Worm (Caenorhabditis elegans): Measurements from ENCODE around the gene C13E3.1.
A peak's percentile ranks its signal among the peaks of the same experiment; 100 is the strongest.

Gene C13E3.1

DNA sequence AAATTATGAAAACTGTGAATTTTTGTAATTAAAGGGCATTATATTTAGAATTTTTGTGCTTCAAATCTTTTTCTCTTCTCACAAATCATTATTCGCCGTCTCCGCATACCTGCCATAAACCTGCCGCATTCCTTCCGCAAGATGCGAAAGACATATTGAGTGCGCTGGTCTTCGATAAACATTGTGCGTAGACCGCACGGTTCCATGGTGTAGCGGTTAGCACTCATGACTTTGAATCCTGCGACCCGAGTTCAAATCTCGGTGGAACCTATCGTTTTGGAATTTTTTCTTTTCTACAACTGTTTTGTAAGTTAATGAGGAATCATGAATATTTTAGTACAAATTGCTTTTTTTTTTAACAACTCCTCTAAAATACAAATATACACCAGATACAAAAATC lies 32.5 kb downstream of the C13E3.1 start (continued):
- no peak for TF ChIP-seq F37D6.2 (tag; optimal IDR thresholded peaks at IDR 0.05)
- TF ChIP-seq madf-5 (GFP tag; IDR thresholded peaks at IDR 0.05), result no peak
- TF ChIP-seq mxl-3 (GFP tag; optimal IDR thresholded peaks at IDR 0.05), result peak; percentile 16
- no peak for TF ChIP-seq aly-2 (tag; optimal IDR thresholded peaks at IDR 0.05)
- TF ChIP-seq nhr-10 (tag; optimal IDR thresholded peaks at IDR 0.05), result no peak
- TF ChIP-seq skn-1 (tag; optimal IDR thresholded peaks at IDR 0.05), result no peak
- no peak for TF ChIP-seq mes-2 (tag; optimal IDR thresholded peaks at IDR 0.05; ENCODE audit: poor library complexity, severe bottlenecking)
- TF ChIP-seq egl-27 (tag; optimal IDR thresholded peaks at IDR 0.05), result no peak
- TF ChIP-seq mep-1 (tag; optimal IDR thresholded peaks at IDR 0.05), result peak; percentile 15
- TF ChIP-seq ceh-82 (tag; optimal IDR thresholded peaks at IDR 0.05), result no peak

DNA sequence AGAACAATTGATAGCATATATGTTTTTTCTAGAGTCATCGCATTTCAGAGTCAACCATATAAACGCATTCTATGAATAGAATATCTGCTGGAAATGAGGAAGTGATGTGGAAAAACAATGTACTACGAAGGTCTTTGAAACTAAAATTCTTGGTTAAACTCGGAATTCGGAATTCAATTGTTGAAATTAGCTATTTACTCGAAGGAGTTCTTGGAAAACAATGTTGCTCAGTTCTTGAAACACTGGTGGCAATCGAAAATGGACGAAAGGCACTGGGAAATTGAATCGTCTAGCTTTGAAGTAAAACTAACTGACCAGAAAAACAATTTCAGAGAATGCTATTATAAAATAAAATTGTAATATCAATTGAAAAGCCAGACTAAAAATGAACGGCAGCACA lies 33.4 kb downstream of the C13E3.1 start:
- TF ChIP-seq nhr-237 (tag; optimal IDR thresholded peaks at IDR 0.05) (no peak), ceh-20 (GFP tag; IDR thresholded peaks at IDR 0.05) (no peak), nhr-111 (GFP tag; optimal IDR thresholded peaks at IDR 0.05) (no peak), vab-7 (GFP tag; IDR thresholded peaks at IDR 0.05) (no peak), T26A8.4 (GFP tag; IDR thresholded peaks at IDR 0.05) (no peak), nhr-11 (tag; optimal IDR thresholded peaks at IDR 0.05) (no peak), lin-13 (GFP tag; optimal IDR thresholded peaks at IDR 0.05) (no peak), lin-38 (GFP tag; IDR thresholded peaks at IDR 0.05) (no peak)

DNA sequence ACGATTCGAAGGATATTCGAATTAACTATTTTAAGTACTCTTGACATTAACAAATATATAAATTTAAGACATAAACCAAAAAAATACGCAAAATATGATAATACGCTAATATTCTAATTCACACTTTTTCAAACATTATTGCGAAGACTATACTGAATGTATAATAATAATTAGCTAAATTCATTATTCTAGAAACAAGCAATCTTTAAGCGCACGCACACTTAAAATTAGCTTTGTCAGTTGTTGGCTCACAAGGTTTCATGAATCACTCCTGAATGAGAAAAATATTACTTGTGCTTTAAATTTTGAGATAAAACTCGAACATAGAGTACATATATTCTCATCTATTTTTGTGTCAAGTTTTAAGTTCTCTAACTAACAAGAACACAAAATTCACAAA lies 34.0 kb downstream of the C13E3.1 start:
- TF ChIP-seq aha-1 (tag) (peak; percentile 52), daf-19 (GFP tag; conservative IDR thresholded peaks at IDR 0.05) (no peak)

DNA sequence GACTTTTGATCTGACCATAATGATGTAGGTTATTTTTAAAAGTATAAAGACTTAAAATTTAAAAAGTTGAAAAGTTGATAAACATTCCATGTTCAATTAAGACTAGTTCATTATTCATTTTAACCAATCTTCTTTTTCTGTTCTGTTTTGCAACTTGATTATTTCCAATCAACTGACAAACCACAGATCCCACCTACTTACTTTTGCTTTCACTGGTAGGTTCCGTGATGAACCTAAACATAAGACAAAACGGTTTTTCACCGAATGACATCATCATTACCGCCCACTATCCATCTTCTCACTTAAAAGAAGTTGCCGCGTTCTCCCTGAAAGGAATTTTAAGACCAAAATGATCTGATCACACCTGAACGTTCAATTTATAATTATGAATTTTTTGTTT lies 36.8 kb downstream of the C13E3.1 start:
- TF ChIP-seq F37D6.2 (tag; optimal IDR thresholded peaks at IDR 0.05) (no peak), F44E2.7 (GFP tag; IDR thresholded peaks at IDR 0.05) (no peak), dve-1 (tag; optimal IDR thresholded peaks at IDR 0.05; ENCODE audit: insufficient read depth) (no peak), zip-2 (tag; optimal IDR thresholded peaks at IDR 0.05) (no peak), attf-4 (tag; optimal IDR thresholded peaks at IDR 0.05) (no peak), nhr-42 (GFP tag; IDR thresholded peaks at IDR 0.05) (no peak), nhr-48 (tag; optimal IDR thresholded peaks at IDR 0.05) (no peak), zag-1 (tag; optimal IDR thresholded peaks at IDR 0.05) (no peak), nhr-6 (tag; optimal IDR thresholded peaks at IDR 0.05) (no peak), fos-1 (tag; optimal IDR thresholded peaks at IDR 0.05) (no peak), aha-1 (tag) (no peak), arid-1 (GFP tag; conservative IDR thresholded peaks at IDR 0.05) (no peak), ceh-28 (tag; optimal IDR thresholded peaks at IDR 0.05) (no peak), nhr-76 (tag; optimal IDR thresholded peaks at IDR 0.05) (no peak), lin-13 (GFP tag; optimal IDR thresholded peaks at IDR 0.05) (no peak), pha-4 (GFP tag; IDR thresholded peaks at IDR 0.05) (no peak), pha-4 (tag; optimal IDR thresholded peaks at IDR 0.05) (no peak), Y48G9A.11 (GFP tag; IDR thresholded peaks at IDR 0.05) (no peak), daf-16 (GFP tag; optimal IDR thresholded peaks at IDR 0.05) (no peak), daf-16 (tag; optimal IDR thresholded peaks at IDR 0.05) (no peak), hlh-11 (tag; optimal IDR thresholded peaks at IDR 0.05) (no peak), mdl-1 (tag; optimal IDR thresholded peaks at IDR 0.05) (no peak)
